Worm (Caenorhabditis elegans): ENCODE measurements around the gene K04H4.5.

- no peak for TF ChIP-seq ref-1 (GFP tag; conservative IDR thresholded peaks at IDR 0.05)
- no peak for TF ChIP-seq flt-1 (GFP tag; IDR thresholded peaks at IDR 0.05)
- TF ChIP-seq ztf-23 (GFP tag; IDR thresholded peaks at IDR 0.05) = no peak
- TF ChIP-seq med-1 (GFP tag; optimal IDR thresholded peaks at IDR 0.05; ENCODE audit: insufficient read depth) = no peak
- no peak for TF ChIP-seq ztf-29 (GFP tag; IDR thresholded peaks at IDR 0.05)
- TF ChIP-seq klf-2 (GFP tag; conservative IDR thresholded peaks at IDR 0.05) = no peak
Observed at ce11 chrIII:9322010-9322409, 37.1 kb upstream of the K04H4.5 start, which contains the start of gene cpb-1.

Measured in whole organism, midembryonic.